Fruit fly (Drosophila melanogaster) whole organism, pupa: Measurements from ENCODE around the gene Cda5.

Experiments used
- CG14655 ChIP-seq: fragments of 200-800 bp; sonication (Bioruptor generic); optimal IDR thresholded peaks from 3 replicates; lab custom pipeline; 2017; ENCODE audit warnings: mild to moderate bottlenecking, missing biosample characterization, missing genetic modification reagents, missing genetic modification characterization
- CG34367 ChIP-seq: fragments of 200-800 bp; sonication (Bioruptor generic); optimal IDR thresholded peaks from 2 replicates; lab custom pipeline; 2018; ENCODE audit warnings: missing biosample characterization, mild to moderate bottlenecking, missing genetic modification characterization
- CG8159 ChIP-seq: fragments of 200-800 bp; sonication (Bioruptor generic); optimal IDR thresholded peaks from 3 replicates; lab custom pipeline; 2018; ENCODE audit warnings: missing biosample characterization, mild to moderate bottlenecking, missing genetic modification characterization, moderate library complexity
- D1 ChIP-seq: fragments of 200-800 bp; sonication (Bioruptor generic); optimal IDR thresholded peaks from 2 replicates; lab custom pipeline; 2018; ENCODE audit warnings: missing biosample characterization, mild to moderate bottlenecking, missing genetic modification characterization, moderate library complexity
- EcR ChIP-seq: fragments of 200-800 bp; sonication (Bioruptor generic); optimal IDR thresholded peaks from 3 replicates; lab custom pipeline; 2019; ENCODE audit warnings: missing biosample characterization, missing genetic modification characterization, mild to moderate bottlenecking, moderate library complexity, missing genetic modification reagents
- Pif1B ChIP-seq: fragments of 200-800 bp; sonication (Bioruptor generic); optimal IDR thresholded peaks from 3 replicates; lab custom pipeline; 2016; ENCODE audit warnings: missing biosample characterization, missing genetic modification characterization
- fd96Ca ChIP-seq: fragments of 200-800 bp; sonication (Bioruptor generic); IDR thresholded peaks from 3 replicates; pipeline ENCODE4 v1.3.6; 2022; ENCODE audit warnings: missing biosample characterization, missing genetic modification characterization
- gl ChIP-seq: fragments of 200-800 bp; sonication (Bioruptor generic); optimal IDR thresholded peaks from 2 replicates; lab custom pipeline; 2018; ENCODE audit warnings: missing biosample characterization, mild to moderate bottlenecking, missing genetic modification characterization

dm6 chr2L:78828-79227 lies 13.6 kb upstream of the Cda5 start:
- TF ChIP-seq Pif1B: no peak
- no peak for TF ChIP-seq EcR
- no peak for TF ChIP-seq gl (tag; lab: Kevin White, UChicago)
- no peak for TF ChIP-seq CG34367 (tag; lab: Kevin White, UChicago)
- no peak for TF ChIP-seq fd96Ca (GFP tag; lab: Robert Waterston, UW)
- no peak for TF ChIP-seq CG8159 (tag; lab: Kevin White, UChicago)
- no peak for TF ChIP-seq D1
- TF ChIP-seq CG14655 (GFP tag; lab: Kevin White, UChicago): no peak
